Worm (Caenorhabditis elegans): ENCODE results near the gene ttc-36.
"Not testable (repeated sequence)": the region's sequence is repeated elsewhere in the genome, so short reads cannot be mapped to it uniquely, and the experiment has no call there.

ttc-36 gene

ce11 chrII:10001546-10001945 lies 28.4 kb upstream of the ttc-36 start, which contains the start of gene ZK892.3:
Gene ZK892.3 (plus strand): TSS chrII:10001846.
- TF ChIP-seq dpl-1 (GFP tag; optimal IDR thresholded peaks at IDR 0.05) (no peak), sea-2 (GFP tag; IDR thresholded peaks at IDR 0.05) (no peak), pha-4 (tag; optimal IDR thresholded peaks at IDR 0.05) (no peak), aptf-3 (GFP tag; IDR thresholded peaks at IDR 0.05) (no peak), ztf-26 (tag; optimal IDR thresholded peaks at IDR 0.05) (no peak)

ce11 chrII:10006266-10006665 lies 23.7 kb upstream of the ttc-36 start, which contains the start of gene ZK892.4:
Gene ZK892.4 (plus strand): TSS chrII:10006566.
- TF ChIP-seq tlf-1 (GFP tag; optimal IDR thresholded peaks at IDR 0.05); nhr-80 (tag; optimal IDR thresholded peaks at IDR 0.05); F52B5.7 (tag; optimal IDR thresholded peaks at IDR 0.05): not testable (repeated sequence)

DNA sequence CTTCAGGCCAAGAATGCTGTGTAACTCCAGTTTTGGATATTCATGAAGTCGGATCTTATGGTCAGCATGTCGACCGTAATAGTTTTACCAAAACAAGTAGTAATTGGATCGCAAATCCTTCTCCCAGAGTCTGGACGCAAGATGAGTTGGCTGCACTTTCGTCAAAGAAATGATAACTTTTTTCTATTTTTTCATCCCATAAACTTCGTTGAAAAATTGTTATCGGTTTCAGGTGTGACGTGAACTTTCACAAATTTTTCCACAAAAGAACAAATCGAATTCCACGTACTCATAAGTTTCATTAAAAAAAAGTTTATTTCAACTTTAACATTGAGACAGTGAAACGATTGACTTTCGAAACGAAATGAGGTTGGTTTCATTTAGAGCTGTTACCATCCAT lies 22.1 kb upstream of the ttc-36 start, which contains the start of gene ZK892.5:
ZK892.5 (plus strand) TSS at position 301 of the 400 bp plus-strand sequence.
- TF ChIP-seq F10E7.11 (tag; optimal IDR thresholded peaks at IDR 0.05): no peak
- TF ChIP-seq unc-62 (GFP tag; optimal IDR thresholded peaks at IDR 0.05): no peak
- no peak for TF ChIP-seq Y56A3A.18 (GFP tag; IDR thresholded peaks at IDR 0.05)
- TF ChIP-seq K11D2.4 (GFP tag; IDR thresholded peaks at IDR 0.05): no peak
- no peak for TF ChIP-seq xnd-1 (tag; optimal IDR thresholded peaks at IDR 0.05)
- TF ChIP-seq hmg-1.2 (GFP tag; IDR thresholded peaks at IDR 0.05): no peak
- TF ChIP-seq nhr-179 (tag; optimal IDR thresholded peaks at IDR 0.05): no peak
- TF ChIP-seq fkh-3 (tag; optimal IDR thresholded peaks at IDR 0.05): no peak
- no peak for TF ChIP-seq ztf-18 (tag; optimal IDR thresholded peaks at IDR 0.05)
- no peak for TF ChIP-seq ama-1 (optimal IDR thresholded peaks at IDR 0.05)
- no peak for TF ChIP-seq ama-1 (GFP tag; optimal IDR thresholded peaks at IDR 0.05)
- TF ChIP-seq chd-7 (tag; optimal IDR thresholded peaks at IDR 0.05): no peak
- no peak for TF ChIP-seq lag-1 (GFP tag; IDR thresholded peaks at IDR 0.05)
- no peak for TF ChIP-seq ztf-3 (GFP tag; optimal IDR thresholded peaks at IDR 0.05)

- TF ChIP-seq ceh-100 (GFP tag; IDR thresholded peaks at IDR 0.05): no peak
- no peak for TF ChIP-seq F33H1.4 (GFP tag; IDR thresholded peaks at IDR 0.05)
- no peak for TF ChIP-seq Y53G8AR.9 (GFP tag; conservative IDR thresholded peaks at IDR 0.05)
- no peak for TF ChIP-seq sptf-2 (GFP tag; optimal IDR thresholded peaks at IDR 0.05)
- no peak for TF ChIP-seq attf-6 (GFP tag; IDR thresholded peaks at IDR 0.05)
- no peak for TF ChIP-seq dpff-1 (tag; optimal IDR thresholded peaks at IDR 0.05)
- TF ChIP-seq F39B2.1 (GFP tag; IDR thresholded peaks at IDR 0.05): no peak
Measured at ce11 chrII:10008552-10008951, 21.4 kb upstream of the ttc-36 start.

DNA sequence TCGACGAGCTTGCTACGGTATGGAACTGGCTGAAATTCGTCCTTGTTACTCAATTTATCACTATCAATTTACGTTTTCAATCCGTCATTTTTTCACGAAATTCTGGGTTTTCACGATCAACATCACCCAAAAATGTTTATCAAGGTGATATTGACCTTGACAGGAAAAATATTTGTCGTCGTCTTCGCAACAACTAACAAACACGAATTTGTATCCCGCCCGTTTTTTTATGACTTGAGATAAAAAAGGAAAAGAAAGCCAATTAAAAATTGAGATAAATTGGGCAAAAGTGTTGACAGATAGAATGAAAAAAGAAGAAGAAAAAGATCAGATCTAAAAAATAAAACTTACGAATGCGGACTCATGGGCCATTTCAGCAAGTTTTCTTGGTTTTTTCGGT lies 19.1 kb upstream of the ttc-36 start:
- no peak for TF ChIP-seq sptf-2 (GFP tag; optimal IDR thresholded peaks at IDR 0.05)

DNA sequence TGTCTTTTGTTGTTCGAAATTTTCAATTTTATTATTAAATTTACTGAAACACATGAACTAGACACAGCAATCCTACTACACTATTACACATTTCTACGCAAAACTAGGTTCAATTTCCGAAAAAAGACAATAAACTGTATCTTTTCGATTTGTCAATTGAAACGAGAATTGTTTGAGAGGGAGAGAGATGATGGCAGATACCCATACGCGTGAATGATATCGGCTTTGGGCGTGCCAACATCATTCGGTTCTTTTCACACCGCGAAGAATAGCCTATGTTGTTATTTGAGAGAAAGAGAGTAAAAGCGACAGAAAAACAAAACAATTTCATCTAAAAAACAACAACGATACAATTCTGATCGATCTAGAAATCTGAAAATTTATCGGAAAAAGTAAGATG lies 18.3 kb upstream of the ttc-36 start:
- TF ChIP-seq sptf-2 (GFP tag; optimal IDR thresholded peaks at IDR 0.05) (no peak), egl-18 (GFP tag; IDR thresholded peaks at IDR 0.05) (no peak), let-607 (tag; optimal IDR thresholded peaks at IDR 0.05) (no peak), ets-4 (GFP tag; optimal IDR thresholded peaks at IDR 0.05) (no peak), Y56A3A.18 (GFP tag; IDR thresholded peaks at IDR 0.05) (no peak), ztf-18 (tag; optimal IDR thresholded peaks at IDR 0.05) (no peak), F33H1.4 (GFP tag; IDR thresholded peaks at IDR 0.05) (no peak), F23B12.7 (tag; optimal IDR thresholded peaks at IDR 0.05; ENCODE audit: insufficient read depth) (no peak), mxl-1 (tag; optimal IDR thresholded peaks at IDR 0.05) (no peak), unc-62 (GFP tag; optimal IDR thresholded peaks at IDR 0.05) (no peak), C17E4.6 (GFP tag; IDR thresholded peaks at IDR 0.05) (no peak), nfya-1 (tag; optimal IDR thresholded peaks at IDR 0.05; ENCODE audit: borderline replicate concordance, insufficient read depth) (no peak), Y67H2A.10 (GFP tag; conservative IDR thresholded peaks at IDR 0.05) (no peak), K12H6.12 (tag; optimal IDR thresholded peaks at IDR 0.05) (no peak), hmg-1.2 (GFP tag; IDR thresholded peaks at IDR 0.05) (no peak), ceh-91 (GFP tag; IDR thresholded peaks at IDR 0.05) (no peak), hmg-20 (GFP tag; IDR thresholded peaks at IDR 0.05) (no peak), Y79H2A.3 (GFP tag; conservative IDR thresholded peaks at IDR 0.05) (no peak), ZK185.1 (tag; optimal IDR thresholded peaks at IDR 0.05; ENCODE audit: poor library complexity, severe bottlenecking) (no peak)

Data from whole organism, young adult.